Fruit fly (Drosophila melanogaster) whole organism, embryonic: ENCODE data around the gene cindr.

Source experiments
- Blimp-1 ChIP-seq: fragments of 200-800 bp; sonication (Bioruptor generic); optimal IDR thresholded peaks from 3 replicates; lab custom pipeline; 2018; ENCODE audit warnings: missing biosample characterization, missing genetic modification characterization, mild to moderate bottlenecking, moderate library complexity, missing genetic modification reagents
- BtbVII ChIP-seq: fragments of 200-800 bp; sonication (Bioruptor generic); optimal IDR thresholded peaks from 3 replicates; lab custom pipeline; 2017; ENCODE audit warnings: missing biosample characterization, mild to moderate bottlenecking, missing genetic modification characterization
- C15 ChIP-seq: fragments of 200-800 bp; sonication (Bioruptor generic); IDR thresholded peaks from 3 replicates; pipeline ENCODE4 v1.3.6; 2022; ENCODE audit warnings: missing biosample characterization, missing genetic modification characterization
- CG10366 ChIP-seq: fragments of 200-800 bp; sonication (Bioruptor generic); IDR thresholded peaks from 2 replicates; pipeline ENCODE4 v1.3.6; 2022; ENCODE audit warnings: missing biosample characterization, missing genetic modification characterization
- CG10654 ChIP-seq: fragments of 200-800 bp; sonication (Bioruptor generic); optimal IDR thresholded peaks from 2 replicates; lab custom pipeline; 2016; ENCODE audit warnings: missing biosample characterization, missing genetic modification characterization
- CG11085 ChIP-seq: fragments of 200-800 bp; sonication (Bioruptor generic); IDR thresholded peaks from 2 replicates; pipeline ENCODE4 v1.3.6; 2022; ENCODE audit warnings: missing biosample characterization, missing genetic modification characterization
- CG11696 ChIP-seq: fragments of 200-800 bp; sonication (Bioruptor generic); IDR thresholded peaks from 2 replicates; pipeline ENCODE4 v1.3.6; 2022; ENCODE audit warnings: missing biosample characterization, missing genetic modification characterization
- CG12236 ChIP-seq: fragments of 200-800 bp; sonication (Bioruptor generic); optimal IDR thresholded peaks from 2 replicates; lab custom pipeline; 2016; ENCODE audit warnings: missing biosample characterization, missing genetic modification characterization
- CG14050 ChIP-seq: fragments of 200-800 bp; sonication (Bioruptor generic); IDR thresholded peaks from 3 replicates; pipeline ENCODE4 v1.3.6; 2022; ENCODE audit warnings: missing biosample characterization, missing genetic modification characterization
- CG14441 ChIP-seq: fragments of 200-800 bp; sonication (Bioruptor generic); IDR thresholded peaks from 2 replicates; pipeline ENCODE4 v1.3.6; 2022; ENCODE audit warnings: missing biosample characterization, missing genetic modification characterization
- CG15269 ChIP-seq: fragments of 200-800 bp; sonication (Bioruptor generic); optimal IDR thresholded peaks from 2 replicates; lab custom pipeline; 2018; ENCODE audit warnings: missing biosample characterization, mild to moderate bottlenecking, missing genetic modification characterization, moderate library complexity
- CG15601 ChIP-seq: fragments of 200-800 bp; sonication (Bioruptor generic); optimal IDR thresholded peaks from 3 replicates; lab custom pipeline; 2019; ENCODE audit warnings: missing biosample characterization, mild to moderate bottlenecking, missing genetic modification characterization, moderate library complexity
- CG1647 ChIP-seq: fragments of 200-800 bp; sonication (Bioruptor generic); optimal IDR thresholded peaks from 3 replicates; lab custom pipeline; 2016; ENCODE audit warnings: missing biosample characterization, missing genetic modification characterization
- CG17328 ChIP-seq: fragments of 200-800 bp; sonication (Bioruptor generic); IDR thresholded peaks from 2 replicates; pipeline ENCODE4 v1.3.6; 2022; ENCODE audit warnings: missing biosample characterization, missing genetic modification characterization
- CG17361 ChIP-seq: fragments of 200-800 bp; sonication (Bioruptor generic); IDR thresholded peaks from 3 replicates; pipeline ENCODE4 v1.3.6; 2022; ENCODE audit warnings: missing biosample characterization, missing genetic modification characterization
- CG18262 ChIP-seq: fragments of 200-800 bp; optimal IDR thresholded peaks from 3 replicates; lab custom pipeline; 2019; ENCODE audit warnings: missing biosample characterization, mild to moderate bottlenecking, missing genetic modification characterization, moderate library complexity
- CG2678 ChIP-seq: fragments of 200-800 bp; sonication (Bioruptor generic); optimal IDR thresholded peaks from 3 replicates; lab custom pipeline; 2019; ENCODE audit warnings: missing biosample characterization, mild to moderate bottlenecking, missing genetic modification characterization, moderate library complexity
- CG2889 ChIP-seq: fragments of 200-800 bp; sonication (Bioruptor generic); IDR thresholded peaks from 3 replicates; pipeline ENCODE4 v1.3.6; 2022; ENCODE audit warnings: missing biosample characterization, missing genetic modification characterization
- CG32532 ChIP-seq: fragments of 200-800 bp; sonication (Bioruptor generic); IDR thresholded peaks from 2 replicates; pipeline ENCODE4 v1.3.6; 2022; ENCODE audit warnings: missing biosample characterization, missing genetic modification characterization
- CG3847 ChIP-seq: fragments of 200-800 bp; sonication (Bioruptor generic); IDR thresholded peaks from 2 replicates; pipeline ENCODE4 v1.3.6; 2022; ENCODE audit warnings: missing biosample characterization, missing genetic modification characterization
- CG43689 ChIP-seq: fragments of 200-800 bp; sonication (Bioruptor generic); IDR thresholded peaks from 2 replicates; pipeline ENCODE4 v1.3.6; 2022; ENCODE audit warnings: missing biosample characterization, missing genetic modification characterization
- CG4404 ChIP-seq: fragments of 200-800 bp; sonication (Bioruptor generic); IDR thresholded peaks from 2 replicates; pipeline ENCODE4 v1.3.6; 2022; ENCODE audit warnings: missing biosample characterization, missing genetic modification characterization
- CG4424 ChIP-seq: fragments of 200-800 bp; sonication (Bioruptor generic); optimal IDR thresholded peaks from 3 replicates; lab custom pipeline; 2016; ENCODE audit warnings: missing biosample characterization, missing genetic modification characterization
- CG4617 ChIP-seq: fragments of 200-800 bp; sonication (Bioruptor generic); optimal IDR thresholded peaks from 3 replicates; lab custom pipeline; 2016; ENCODE audit warnings: missing biosample characterization, missing genetic modification characterization, borderline replicate concordance
- CG4820 ChIP-seq: fragments of 200-800 bp; sonication (Bioruptor generic); optimal IDR thresholded peaks from 3 replicates; lab custom pipeline; 2016; ENCODE audit warnings: missing biosample characterization, missing genetic modification characterization
- CG5245 ChIP-seq: fragments of 200-800 bp; sonication (Bioruptor generic); optimal IDR thresholded peaks from 3 replicates; lab custom pipeline; 2016; ENCODE audit warnings: missing biosample characterization, missing genetic modification characterization
- CG7357 ChIP-seq: fragments of 200-800 bp; sonication (Bioruptor generic); IDR thresholded peaks from 3 replicates; pipeline ENCODE4 v1.3.6; 2022; ENCODE audit warnings: missing biosample characterization, missing genetic modification characterization
- CG7786 ChIP-seq: fragments of 200-800 bp; sonication (Bioruptor generic); optimal IDR thresholded peaks from 2 replicates; lab custom pipeline; 2016; ENCODE audit warnings: missing biosample characterization, missing genetic modification characterization
- CG8359 ChIP-seq: fragments of 200-800 bp; sonication (Bioruptor generic); optimal IDR thresholded peaks from 2 replicates; lab custom pipeline; 2017; ENCODE audit warnings: missing biosample characterization, mild to moderate bottlenecking, missing genetic modification characterization, borderline replicate concordance
- D19B ChIP-seq: fragments of 200-800 bp; sonication (Bioruptor generic); optimal IDR thresholded peaks from 2 replicates; lab custom pipeline; 2017; ENCODE audit warnings: missing biosample characterization, mild to moderate bottlenecking, missing genetic modification characterization
- Dfd ChIP-seq, 2 experiments: fragments of >200 bp; optimal IDR thresholded peaks; 2 replicates each; lab custom pipeline; 2017; ENCODE audit warnings: missing biosample characterization in 2 of 2, missing genetic modification characterization in 2 of 2
- E2f1 ChIP-seq: fragments of 200-800 bp; sonication (Bioruptor generic); IDR thresholded peaks from 2 replicates; pipeline ENCODE4 v1.3.6; 2022; ENCODE audit warnings: missing biosample characterization, missing genetic modification characterization
- NK7.1 ChIP-seq: fragments of 200-800 bp; sonication (Bioruptor generic); optimal IDR thresholded peaks from 3 replicates; lab custom pipeline; 2016; ENCODE audit warnings: missing biosample characterization, missing genetic modification characterization
- Ptx1 ChIP-seq: fragments of 200-800 bp; sonication (Bioruptor generic); IDR thresholded peaks from 2 replicates; pipeline ENCODE4 v1.3.6; 2022; ENCODE audit warnings: missing biosample characterization, missing genetic modification characterization
- Xbp1 ChIP-seq: fragments of 200-800 bp; sonication (Bioruptor generic); optimal IDR thresholded peaks from 3 replicates; lab custom pipeline; 2016; ENCODE audit warnings: missing biosample characterization, mild to moderate bottlenecking, missing genetic modification characterization
- Xrp1 ChIP-seq: fragments of 200-800 bp; sonication (Bioruptor generic); IDR thresholded peaks from 2 replicates; pipeline ENCODE4 v1.3.6; 2022; ENCODE audit warnings: missing biosample characterization, missing genetic modification characterization
- bowl ChIP-seq: fragments of 200-800 bp; sonication (Bioruptor generic); IDR thresholded peaks from 2 replicates; pipeline ENCODE4 v1.3.6; 2022; ENCODE audit warnings: missing biosample characterization, missing genetic modification characterization
- crp ChIP-seq, 2 experiments: fragments of 200-800 bp; sonication (Bioruptor generic); optimal IDR thresholded peaks; 2 replicates in 1 of 2; 3 replicates in 1 of 2; lab custom pipeline; 2017; ENCODE audit warnings: missing biosample characterization in 2 of 2, missing genetic modification characterization in 2 of 2, mild to moderate bottlenecking in 1 of 2, moderate library complexity in 1 of 2
- da ChIP-seq: fragments of 200-800 bp; sonication (Bioruptor generic); optimal IDR thresholded peaks from 2 replicates; lab custom pipeline; 2016; ENCODE audit warnings: missing biosample characterization, missing genetic modification characterization
- dmrt99B ChIP-seq: fragments of 200-800 bp; sonication (Bioruptor generic); optimal IDR thresholded peaks from 2 replicates; lab custom pipeline; 2018; ENCODE audit warnings: missing biosample characterization, mild to moderate bottlenecking, missing genetic modification characterization, moderate library complexity
- emc ChIP-seq: fragments of 200-800 bp; sonication (Bioruptor generic); optimal IDR thresholded peaks from 2 replicates; lab custom pipeline; 2016; ENCODE audit warnings: missing biosample characterization, missing genetic modification characterization
- grn ChIP-seq: fragments of 200-800 bp; sonication (Bioruptor generic); optimal IDR thresholded peaks from 3 replicates; lab custom pipeline; 2017; ENCODE audit warnings: missing biosample characterization, missing genetic modification characterization
- inv ChIP-seq: fragments of 200-800 bp; sonication (Bioruptor generic); IDR thresholded peaks from 2 replicates; pipeline ENCODE4 v1.3.6; 2022; ENCODE audit warnings: missing biosample characterization, missing genetic modification characterization; ENCODE audit not compliant: partially characterized antibody
- lbe ChIP-seq: fragments of 200-800 bp; sonication (Bioruptor generic); optimal IDR thresholded peaks from 2 replicates; lab custom pipeline; 2016; ENCODE audit warnings: missing biosample characterization, mild to moderate bottlenecking, missing genetic modification characterization
- lov ChIP-seq, 2 experiments: fragments of 200-800 bp in 1 of 2; fragments of >200 bp in 1 of 2; sonication (Bioruptor generic) in 1 of 2; IDR thresholded peaks in 1 of 2; optimal IDR thresholded peaks in 1 of 2; 2 replicates in 1 of 2; 3 replicates in 1 of 2; pipeline versions ENCODE4 v1.3.6 to Lab custom; 2017 to 2022; ENCODE audit warnings: missing biosample characterization in 1 of 2, missing genetic modification characterization in 1 of 2
- pb ChIP-seq: fragments of 200-800 bp; sonication (Bioruptor generic); optimal IDR thresholded peaks from 3 replicates; lab custom pipeline; 2016; ENCODE audit warnings: missing biosample characterization, missing genetic modification characterization
- sug ChIP-seq: fragments of 200-800 bp; optimal IDR thresholded peaks from 2 replicates; lab custom pipeline; 2019; ENCODE audit warnings: missing biosample characterization, mild to moderate bottlenecking, missing genetic modification characterization, moderate library complexity
- tap ChIP-seq: fragments of 200-800 bp; optimal IDR thresholded peaks from 3 replicates; lab custom pipeline; 2019; ENCODE audit warnings: missing biosample characterization, mild to moderate bottlenecking, missing genetic modification characterization, moderate library complexity
- tna ChIP-seq: fragments of 200-800 bp; sonication (Bioruptor generic); IDR thresholded peaks from 2 replicates; pipeline ENCODE4 v1.3.6; 2022; ENCODE audit warnings: missing biosample characterization, missing genetic modification characterization; ENCODE audit not compliant: partially characterized antibody

The cindr gene

dm6 chr3R:30758725-30759714, 49.4 kb upstream of the cindr start (continued):
- no peak for TF ChIP-seq CG4617 (GFP tag; lab: Kevin White, UChicago)
- 0 out of 3 replicates have a peak, but pooled peaks have one; percentile 16 for TF ChIP-seq CG7357
- TF ChIP-seq BtbVII (GFP tag; lab: Kevin White, UChicago), result no peak
- TF ChIP-seq CG4424 (GFP tag; lab: Kevin White, UChicago), result no peak
- TF ChIP-seq CG14050 (GFP tag; lab: Robert Waterston, UW), result no peak
- TF ChIP-seq E2f1 (GFP tag; lab: Robert Waterston, UW), result no peak
- no peak for TF ChIP-seq Ptx1 (GFP tag; lab: Robert Waterston, UW)
- TF ChIP-seq inv (GFP tag; lab: Robert Waterston, UW), result no peak
- no peak for TF ChIP-seq CG15601
- no peak for TF ChIP-seq C15 (GFP tag; lab: Robert Waterston, UW)
- no peak for TF ChIP-seq NK7.1 (GFP tag; lab: Kevin White, UChicago)
- TF ChIP-seq crp (GFP tag; optimal IDR thresholded peaks at IDR 0.05; lab: Kevin White, UChicago), result no peak
- 0 out of 2 replicates have a peak, but pooled peaks have one; percentile 19 for TF ChIP-seq CG17328 (GFP tag; lab: Robert Waterston, UW)
- no peak for TF ChIP-seq CG11085
- TF ChIP-seq D19B (GFP tag; lab: Kevin White, UChicago), result no peak
- TF ChIP-seq CG11696, result no peak
- TF ChIP-seq CG18262 (tag; lab: Kevin White, UChicago), result peak; percentile 24
- TF ChIP-seq da, result no peak
- TF ChIP-seq Xbp1 (GFP tag; lab: Kevin White, UChicago), result no peak
- no peak for TF ChIP-seq CG4404 (GFP tag; lab: Robert Waterston, UW)
- no peak for TF ChIP-seq CG14441
- no peak for TF ChIP-seq CG12236
- TF ChIP-seq dmrt99B, result peak; percentile 6
- no peak for TF ChIP-seq bowl (GFP tag; lab: Robert Waterston, UW)
- TF ChIP-seq CG10654 (GFP tag; lab: Kevin White, UChicago), result no peak
- no peak for TF ChIP-seq CG5245 (GFP tag; lab: Kevin White, UChicago)
- TF ChIP-seq CG4820 (GFP tag; lab: Kevin White, UChicago), result no peak
- peak; percentile 35; the same call in 1 of the 3 replicates for TF ChIP-seq CG17361 (GFP tag; lab: Robert Waterston, UW)
- TF ChIP-seq CG2889 (GFP tag; lab: Robert Waterston, UW), result no peak
- peak; percentile 24 for TF ChIP-seq Blimp-1 (GFP tag; lab: Kevin White, UChicago)
- no peak for TF ChIP-seq emc
- TF ChIP-seq CG43689 (GFP tag; lab: Robert Waterston, UW), result no peak
- no peak for TF ChIP-seq grn (GFP tag; lab: Kevin White, UChicago)
- TF ChIP-seq CG3847 (GFP tag; lab: Robert Waterston, UW), result no peak
- no peak for TF ChIP-seq pb (GFP tag; lab: Kevin White, UChicago)
- no peak for TF ChIP-seq CG1647 (GFP tag; lab: Kevin White, UChicago)
- TF ChIP-seq sug (tag; lab: Kevin White, UChicago), result no peak
- TF ChIP-seq tap (tag; lab: Kevin White, UChicago), result peak; percentile 40
- TF ChIP-seq Dfd (GFP tag; optimal IDR thresholded peaks at IDR 0.05; lab: Kevin White, UChicago), result no peak
- TF ChIP-seq Xrp1 (GFP tag; lab: Robert Waterston, UW), result peak; percentile 43; the same call in 1 of the 2 replicates
- TF ChIP-seq CG7786 (GFP tag; lab: Kevin White, UChicago), result no peak
- TF ChIP-seq CG8359, result peak; percentile 5
- TF ChIP-seq tna, result no peak
- no peak for TF ChIP-seq CG15269
- no peak for TF ChIP-seq lbe (GFP tag; lab: Kevin White, UChicago)
- peak; percentile 7 for TF ChIP-seq CG2678
- no peak for TF ChIP-seq lov (optimal IDR thresholded peaks at IDR 0.05; lab: Kevin White, UChicago)
- TF ChIP-seq lov (GFP tag; IDR thresholded peaks at IDR 0.05; lab: Robert Waterston, UW), result peak; percentile 60; the same call in 1 of the 3 replicates
- no peak for TF ChIP-seq CG10366 (GFP tag; lab: Robert Waterston, UW)
- no peak for TF ChIP-seq CG32532 (GFP tag; lab: Robert Waterston, UW)
